Fruit fly (Drosophila melanogaster) whole organism, pupa: ENCODE results near the gene Nab2.

Experiments used
- CG10348 ChIP-seq: fragments of 200-800 bp; sonication (Bioruptor generic); IDR thresholded peaks from 2 replicates; pipeline ENCODE4 v1.3.6; 2022; ENCODE audit warnings: missing biosample characterization, missing genetic modification characterization
- CG12605 ChIP-seq: fragments of 200-800 bp; sonication (Bioruptor generic); IDR thresholded peaks from 2 replicates; pipeline ENCODE4 v1.3.6; 2022; ENCODE audit warnings: missing biosample characterization, missing genetic modification characterization
- CG13204 ChIP-seq: fragments of 200-800 bp; sonication (Bioruptor generic); optimal IDR thresholded peaks from 2 replicates; lab custom pipeline; 2018; ENCODE audit warnings: missing biosample characterization, mild to moderate bottlenecking, missing genetic modification characterization, moderate library complexity
- CG14655 ChIP-seq: fragments of 200-800 bp; sonication (Bioruptor generic); optimal IDR thresholded peaks from 3 replicates; lab custom pipeline; 2017; ENCODE audit warnings: mild to moderate bottlenecking, missing biosample characterization, missing genetic modification reagents, missing genetic modification characterization
- CG15710 ChIP-seq: fragments of 200-800 bp; sonication (Bioruptor generic); optimal IDR thresholded peaks from 2 replicates; lab custom pipeline; 2018; ENCODE audit warnings: missing biosample characterization, mild to moderate bottlenecking, missing genetic modification characterization, moderate library complexity
- CG17806 ChIP-seq: fragments of 200-800 bp; sonication (Bioruptor generic); optimal IDR thresholded peaks from 2 replicates; lab custom pipeline; 2018; ENCODE audit warnings: missing biosample characterization, mild to moderate bottlenecking, missing genetic modification characterization, moderate library complexity
- CG32121 ChIP-seq: fragments of 200-800 bp; sonication (Bioruptor generic); IDR thresholded peaks from 2 replicates; pipeline ENCODE4 v1.3.6; 2022; ENCODE audit warnings: missing biosample characterization, missing genetic modification characterization
- CG34367 ChIP-seq: fragments of 200-800 bp; sonication (Bioruptor generic); optimal IDR thresholded peaks from 2 replicates; lab custom pipeline; 2018; ENCODE audit warnings: missing biosample characterization, mild to moderate bottlenecking, missing genetic modification characterization
- CG4496 ChIP-seq: fragments of 200-800 bp; sonication (Bioruptor generic); IDR thresholded peaks from 3 replicates; pipeline ENCODE4 v1.3.6; 2022; ENCODE audit warnings: missing biosample characterization, missing genetic modification characterization
- CG8159 ChIP-seq: fragments of 200-800 bp; sonication (Bioruptor generic); optimal IDR thresholded peaks from 3 replicates; lab custom pipeline; 2018; ENCODE audit warnings: missing biosample characterization, mild to moderate bottlenecking, missing genetic modification characterization, moderate library complexity
- CG8301 ChIP-seq: fragments of 200-800 bp; sonication (Bioruptor generic); optimal IDR thresholded peaks from 2 replicates; lab custom pipeline; 2018; ENCODE audit warnings: missing biosample characterization, mild to moderate bottlenecking, missing genetic modification characterization
- CG9948 ChIP-seq: fragments of 200-800 bp; sonication (Bioruptor generic); optimal IDR thresholded peaks from 2 replicates; lab custom pipeline; 2018; ENCODE audit warnings: missing biosample characterization, mild to moderate bottlenecking, missing genetic modification characterization, moderate library complexity
- D1 ChIP-seq: fragments of 200-800 bp; sonication (Bioruptor generic); optimal IDR thresholded peaks from 2 replicates; lab custom pipeline; 2018; ENCODE audit warnings: missing biosample characterization, mild to moderate bottlenecking, missing genetic modification characterization, moderate library complexity
- EcR ChIP-seq: fragments of 200-800 bp; sonication (Bioruptor generic); optimal IDR thresholded peaks from 3 replicates; lab custom pipeline; 2019; ENCODE audit warnings: missing biosample characterization, missing genetic modification characterization, mild to moderate bottlenecking, moderate library complexity, missing genetic modification reagents
- Ets98B ChIP-seq: fragments of 200-800 bp; sonication (Bioruptor generic); IDR thresholded peaks from 2 replicates; pipeline ENCODE4 v1.3.6; 2022; ENCODE audit warnings: missing biosample characterization, missing genetic modification characterization
- Pif1A ChIP-seq: fragments of 200-800 bp; sonication (Bioruptor generic); optimal IDR thresholded peaks from 3 replicates; lab custom pipeline; 2016; ENCODE audit warnings: missing biosample characterization, missing genetic modification characterization
- Pif1B ChIP-seq: fragments of 200-800 bp; sonication (Bioruptor generic); optimal IDR thresholded peaks from 3 replicates; lab custom pipeline; 2016; ENCODE audit warnings: missing biosample characterization, missing genetic modification characterization
- Snoo ChIP-seq: fragments of 200-800 bp; sonication (Bioruptor generic); optimal IDR thresholded peaks from 3 replicates; lab custom pipeline; 2017; ENCODE audit warnings: missing biosample characterization, mild to moderate bottlenecking, missing genetic modification characterization, inconsistent platforms
- fd96Ca ChIP-seq: fragments of 200-800 bp; sonication (Bioruptor generic); IDR thresholded peaks from 3 replicates; pipeline ENCODE4 v1.3.6; 2022; ENCODE audit warnings: missing biosample characterization, missing genetic modification characterization
- gl ChIP-seq: fragments of 200-800 bp; sonication (Bioruptor generic); optimal IDR thresholded peaks from 2 replicates; lab custom pipeline; 2018; ENCODE audit warnings: missing biosample characterization, mild to moderate bottlenecking, missing genetic modification characterization
- rn ChIP-seq: fragments of 200-800 bp; sonication (Bioruptor generic); IDR thresholded peaks from 2 replicates; pipeline ENCODE4 v1.3.6; 2022; ENCODE audit warnings: missing biosample characterization, missing genetic modification characterization

Gene Nab2

DNA sequence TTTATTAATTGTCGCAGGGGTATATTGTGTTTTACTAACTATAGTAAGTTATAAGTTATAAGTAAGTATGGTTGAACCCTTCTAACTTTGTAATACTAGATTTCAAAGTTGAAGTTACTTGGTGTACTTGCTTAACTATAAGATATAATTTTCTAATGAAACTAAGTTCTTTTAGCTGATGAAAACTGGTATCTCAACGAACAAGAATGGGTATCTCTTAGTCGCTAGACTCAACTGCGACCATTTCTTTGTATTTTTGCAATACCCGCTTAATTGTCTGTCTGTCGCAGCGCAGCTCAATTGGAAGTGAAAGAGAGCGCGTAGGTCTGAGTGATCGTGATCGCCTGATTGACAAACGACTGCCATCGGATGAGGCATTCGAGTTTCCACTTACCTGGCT lies 46.0 kb downstream of the Nab2 start:
- TF ChIP-seq Pif1A (no peak), CG14655 (peak; percentile 31), CG34367 (no peak), fd96Ca (GFP tag; lab: Robert Waterston, UW) (no peak), EcR (GFP tag; lab: Kevin White, UChicago) (peak; percentile 10), CG9948 (tag; lab: Kevin White, UChicago) (no peak), CG17806 (no peak)
- TF ChIP-seq, all 21 proteins: peak for 2

DNA sequence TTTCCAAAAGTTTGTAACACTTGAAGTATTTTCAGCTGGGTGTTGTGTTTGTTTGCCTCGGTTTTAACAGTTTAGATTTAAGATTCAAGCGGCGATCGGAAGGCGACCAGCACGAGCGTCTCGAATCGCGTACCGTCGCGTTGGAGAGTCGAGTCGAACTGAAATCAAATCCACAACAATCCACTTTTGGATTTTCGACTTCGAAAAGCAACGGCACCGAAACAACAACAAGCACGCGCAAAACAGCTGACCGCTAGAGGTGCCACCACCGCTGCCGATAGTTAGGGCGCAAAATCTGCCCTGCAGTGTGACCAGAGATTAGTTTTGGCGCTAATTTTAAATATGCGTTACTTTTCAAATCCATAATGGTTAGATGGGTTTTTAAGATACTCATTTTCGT lies 47.1 kb downstream of the Nab2 start, which contains the start of gene jar:
Gene jar, minus strand, starts transcription at position 163 of the 400 bp plus-strand sequence.
- TF ChIP-seq D1 (tag; lab: Kevin White, UChicago) (no peak), CG9948 (tag; lab: Kevin White, UChicago) (no peak), CG32121 (GFP tag; lab: Robert Waterston, UW) (peak; percentile 27; the same call in 1 of the 2 replicates), CG8159 (tag; lab: Kevin White, UChicago) (peak; percentile 16), Snoo (tag; lab: Kevin White, UChicago) (peak; percentile 18), Pif1A (no peak), CG12605 (GFP tag; lab: Robert Waterston, UW) (peak; percentile 29; the same call in 1 of the 2 replicates), CG8301 (tag; lab: Kevin White, UChicago) (no peak), gl (peak; percentile 25), fd96Ca (GFP tag; lab: Robert Waterston, UW) (no peak; the same call in 2 of the 3 replicates), CG15710 (tag; lab: Kevin White, UChicago) (no peak), rn (GFP tag; lab: Robert Waterston, UW) (no peak), CG14655 (no peak), Ets98B (GFP tag; lab: Robert Waterston, UW) (peak; percentile 49; the same call in 1 of the 2 replicates), CG17806 (no peak), Pif1B (GFP tag; lab: Kevin White, UChicago) (no peak), CG13204 (peak; percentile 12), EcR (GFP tag; lab: Kevin White, UChicago) (peak; percentile 39), CG10348 (GFP tag; lab: Robert Waterston, UW) (no peak), CG4496 (GFP tag; lab: Robert Waterston, UW) (peak; percentile 31; the same call in 1 of the 3 replicates), CG34367 (no peak)

DNA sequence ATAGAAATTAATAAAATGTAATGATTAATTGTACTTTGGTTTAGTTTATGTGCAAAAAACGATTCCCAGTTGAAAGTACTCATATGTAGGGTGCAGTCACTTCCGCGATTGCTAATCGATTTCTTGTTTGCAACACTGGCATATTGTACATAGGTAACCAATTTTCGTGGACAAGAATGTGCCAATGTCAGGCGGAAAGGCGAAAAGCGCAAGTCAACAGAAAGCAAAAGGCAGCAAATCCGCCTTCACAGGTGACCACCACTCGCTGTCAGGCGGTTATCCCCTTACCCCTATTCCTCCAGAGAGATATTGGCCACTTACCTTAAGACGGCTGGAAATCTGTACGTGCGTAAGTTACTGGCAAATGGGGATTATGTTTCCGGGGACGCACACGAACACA lies 47.6 kb downstream of the Nab2 start:
- TF ChIP-seq rn (GFP tag; lab: Robert Waterston, UW): no peak
- TF ChIP-seq fd96Ca (GFP tag; lab: Robert Waterston, UW): no peak
- TF ChIP-seq CG10348 (GFP tag; lab: Robert Waterston, UW): no peak
- TF ChIP-seq CG8301 (tag; lab: Kevin White, UChicago): no peak
- TF ChIP-seq CG8159 (tag; lab: Kevin White, UChicago): no peak
- no peak for TF ChIP-seq CG4496 (GFP tag; lab: Robert Waterston, UW)
- no peak for TF ChIP-seq Pif1A
- no peak for TF ChIP-seq EcR (GFP tag; lab: Kevin White, UChicago)
- no peak for TF ChIP-seq Ets98B (GFP tag; lab: Robert Waterston, UW)

DNA sequence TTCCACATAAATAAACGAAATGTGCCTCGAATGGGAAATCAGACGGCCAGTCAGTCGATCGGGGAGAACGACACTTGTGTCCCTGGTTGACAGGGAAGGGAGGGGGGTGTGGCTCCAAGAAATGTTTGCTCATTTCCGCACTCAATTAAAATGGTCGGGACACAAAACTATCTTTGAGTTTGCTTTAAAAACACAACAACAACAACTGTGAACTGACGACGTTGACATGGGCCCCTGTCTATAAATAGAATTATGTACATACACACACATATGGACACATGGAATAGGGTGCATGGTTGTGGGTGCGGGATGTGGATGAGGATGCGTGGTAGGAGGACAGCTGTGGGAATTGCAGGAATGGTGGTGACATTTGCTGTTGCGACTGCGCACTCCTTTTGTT lies 48.2 kb downstream of the Nab2 start:
- TF ChIP-seq CG8301 (tag; lab: Kevin White, UChicago): no peak
- peak; percentile 27 for TF ChIP-seq CG13204
- peak; percentile 80 for TF ChIP-seq EcR (GFP tag; lab: Kevin White, UChicago)

DNA sequence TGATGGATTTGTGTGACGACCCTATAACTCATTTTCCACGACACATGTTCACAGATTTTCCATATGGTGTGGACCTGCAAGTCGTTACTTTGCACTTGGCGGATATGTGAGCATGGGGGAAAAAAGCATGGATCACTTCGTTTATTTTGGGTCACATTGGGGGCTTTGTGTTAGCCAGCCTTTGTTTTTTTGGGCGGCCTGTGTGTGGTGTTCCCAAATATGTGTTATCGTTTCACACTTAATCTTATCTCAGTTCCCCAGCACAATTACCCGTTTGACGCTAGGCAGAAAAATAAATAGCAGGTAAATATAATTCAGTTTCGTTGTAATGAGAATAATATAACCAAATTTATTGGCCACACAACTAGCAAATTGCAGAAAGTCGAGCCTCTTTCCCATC lies 49.9 kb downstream of the Nab2 start:
- TF ChIP-seq CG15710 (tag; lab: Kevin White, UChicago) (no peak), CG17806 (no peak), CG12605 (GFP tag; lab: Robert Waterston, UW) (no peak), Snoo (tag; lab: Kevin White, UChicago) (no peak), CG10348 (GFP tag; lab: Robert Waterston, UW) (no peak)

DNA sequence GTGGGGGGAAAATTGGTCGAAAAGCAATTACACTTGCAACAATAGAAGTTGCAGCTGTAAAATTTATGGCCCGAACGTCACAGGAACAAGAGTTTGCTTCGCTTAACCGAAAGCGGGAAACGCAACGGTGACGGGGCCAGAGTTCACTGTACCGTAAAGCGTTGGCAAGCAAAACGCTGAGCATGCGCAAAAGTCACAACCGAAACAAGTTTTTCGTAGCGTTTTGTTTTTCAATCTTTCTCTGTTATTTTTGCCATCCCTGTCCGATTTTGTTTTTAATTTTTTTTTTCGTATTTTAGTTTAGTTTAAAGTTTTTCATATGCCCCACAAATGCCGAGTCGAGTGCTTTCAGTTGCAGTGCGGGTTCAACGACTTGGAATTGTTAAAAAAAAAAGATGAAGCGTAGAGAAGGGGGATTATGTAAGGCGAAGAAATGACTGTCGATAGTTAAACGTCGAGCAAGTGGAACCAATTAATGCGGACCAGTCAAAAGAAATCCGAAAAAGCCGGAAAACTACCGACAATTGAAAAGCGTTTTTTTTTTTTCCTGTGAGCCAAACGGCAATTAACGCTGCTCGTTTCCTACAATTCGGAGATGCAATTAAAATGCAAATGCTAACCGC lies 50.5 kb downstream of the Nab2 start:
- TF ChIP-seq EcR (GFP tag; lab: Kevin White, UChicago) (peak; percentile 82), gl (no peak)

DNA sequence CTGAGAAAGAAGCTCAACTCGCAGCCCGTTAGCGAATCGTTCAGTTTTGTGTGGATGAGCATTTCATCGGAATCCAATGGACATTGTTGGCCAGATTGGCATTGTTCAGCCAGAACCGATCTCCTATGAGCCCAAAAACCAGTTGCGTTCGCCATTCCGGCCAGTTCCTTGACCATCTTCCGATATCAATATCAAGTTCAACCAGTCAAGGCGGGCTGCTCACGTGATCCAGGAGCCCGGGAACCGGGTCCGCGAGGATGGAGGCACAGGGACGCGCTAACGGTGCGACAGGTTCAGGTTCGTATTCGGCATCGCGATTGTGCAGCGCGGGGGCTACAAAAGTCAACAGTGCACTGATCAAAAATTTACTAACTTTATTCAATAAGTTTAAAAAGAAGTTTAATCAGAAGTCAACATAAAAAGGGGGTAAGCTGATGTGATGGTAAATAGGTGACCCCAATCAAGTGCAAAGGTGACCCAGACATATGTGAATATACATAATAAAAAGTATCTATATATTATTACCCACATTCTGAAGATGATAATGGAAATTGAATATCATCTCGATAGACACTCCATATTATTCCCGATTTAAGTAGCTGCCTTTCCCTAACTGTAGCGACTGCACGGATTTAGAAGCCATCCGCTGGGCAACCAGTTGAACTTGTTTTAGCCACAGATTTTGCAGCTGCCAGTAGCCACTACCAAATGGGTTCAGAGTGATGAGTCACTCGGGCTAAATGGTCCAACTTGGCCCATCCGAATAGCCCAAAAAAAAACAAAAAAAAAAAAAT lies 51.2 kb downstream of the Nab2 start:
- TF ChIP-seq Ets98B (GFP tag; lab: Robert Waterston, UW) (no peak; the same call in none of the 2 replicates), rn (GFP tag; lab: Robert Waterston, UW) (peak; percentile 40; the same call in 1 of the 2 replicates), CG4496 (GFP tag; lab: Robert Waterston, UW) (peak; percentile 71), CG8159 (tag; lab: Kevin White, UChicago) (peak; percentile 93), Pif1A (peak; percentile 86), CG15710 (tag; lab: Kevin White, UChicago) (peak; percentile 93), CG17806 (peak; percentile 85), CG13204 (peak; percentile 84), gl (peak; percentile 68), CG8301 (tag; lab: Kevin White, UChicago) (peak; percentile 83), CG32121 (GFP tag; lab: Robert Waterston, UW) (peak; percentile 51), Pif1B (GFP tag; lab: Kevin White, UChicago) (peak; percentile 88), CG12605 (GFP tag; lab: Robert Waterston, UW) (peak; percentile 60), CG9948 (tag; lab: Kevin White, UChicago) (peak; percentile 88), EcR (GFP tag; lab: Kevin White, UChicago) (peak; percentile 97), CG34367 (peak; percentile 85), Snoo (tag; lab: Kevin White, UChicago) (peak; percentile 80), CG14655 (peak; percentile 91), CG10348 (GFP tag; lab: Robert Waterston, UW) (no peak), D1 (tag; lab: Kevin White, UChicago) (peak; percentile 66), fd96Ca (GFP tag; lab: Robert Waterston, UW) (peak; percentile 83)
